Fruit fly (Drosophila melanogaster) whole organism, wandering third instar larva: Measurements from ENCODE around the gene Oatp74D.

Source experiments
- Dfd ChIP-seq: fragments of >200 bp; optimal IDR thresholded peaks from 2 replicates; lab custom pipeline; 2017; ENCODE audit warnings: missing biosample characterization, missing genetic modification characterization
- Dif ChIP-seq: fragments of 200-275, 200-300 bp; sonication (Bioruptor generic); optimal IDR thresholded peaks from 2 replicates; lab custom pipeline; 2018; ENCODE audit warnings: missing biosample characterization, missing genetic modification characterization; ENCODE audit not compliant: partially characterized antibody
- Jra ChIP-seq: sonication (Bioruptor generic); optimal IDR thresholded peaks from 2 replicates; lab custom pipeline; 2016; ENCODE audit warnings: missing biosample characterization, missing genetic modification characterization
- Myc ChIP-seq: fragments of >200 bp; optimal IDR thresholded peaks from 2 replicates; lab custom pipeline; 2017
- Vsx2 ChIP-seq: fragments of 200-300, 225-300 bp; sonication (Bioruptor generic); optimal IDR thresholded peaks from 2 replicates; lab custom pipeline; 2018; ENCODE audit warnings: missing biosample characterization, missing genetic modification characterization; ENCODE audit not compliant: partially characterized antibody
- brk ChIP-seq: fragments of 200-800 bp; sonication (Bioruptor generic); optimal IDR thresholded peaks from 2 replicates; lab custom pipeline; 2016; ENCODE audit warnings: missing biosample characterization, mild to moderate bottlenecking, missing genetic modification characterization
- dl ChIP-seq, 2 experiments: fragments of 175-275, 200-275 bp in 1 of 2; fragments of 200-275 bp in 1 of 2; sonication (Bioruptor generic); optimal IDR thresholded peaks; lab custom pipeline; 2018; ENCODE audit warnings: mild to moderate bottlenecking in 2 of 2, missing biosample characterization in 2 of 2, missing genetic modification characterization in 2 of 2, moderate library complexity in 2 of 2; ENCODE audit not compliant: partially characterized antibody in 2 of 2, insufficient read depth in 1 of 2
- dmrt93B ChIP-seq: fragments of 200-800 bp; sonication (Bioruptor generic); optimal IDR thresholded peaks from 2 replicates; lab custom pipeline; 2018; ENCODE audit warnings: missing biosample characterization, mild to moderate bottlenecking, missing genetic modification characterization
- fru ChIP-seq: fragments of 200-800 bp; sonication (Bioruptor generic); optimal IDR thresholded peaks from 3 replicates; lab custom pipeline; 2016; ENCODE audit warnings: missing biosample characterization, mild to moderate bottlenecking, missing genetic modification characterization
- h ChIP-seq: fragments of 200-800 bp; sonication (Bioruptor generic); optimal IDR thresholded peaks from 3 replicates; lab custom pipeline; 2016; ENCODE audit warnings: missing biosample characterization, mild to moderate bottlenecking, missing genetic modification characterization
- jim ChIP-seq: fragments of 175-275, 200-325 bp; sonication (Bioruptor generic); optimal IDR thresholded peaks from 2 replicates; lab custom pipeline; 2016; ENCODE audit warnings: missing biosample characterization, mild to moderate bottlenecking, missing genetic modification characterization
- lola ChIP-seq: fragments of >200 bp; optimal IDR thresholded peaks from 2 replicates; lab custom pipeline; 2017; ENCODE audit warnings: missing biosample characterization, missing genetic modification characterization
- pan ChIP-seq: fragments of >200 bp; optimal IDR thresholded peaks from 2 replicates; lab custom pipeline; 2017
- psq ChIP-seq: fragments of 200-800 bp; sonication (Bioruptor generic); optimal IDR thresholded peaks from 3 replicates; lab custom pipeline; 2017; ENCODE audit warnings: missing biosample characterization, mild to moderate bottlenecking, missing genetic modification characterization, moderate library complexity

dm6 chr3L:17488622-17489391, 1.9 kb downstream of the Oatp74D start:
- TF ChIP-seq dmrt93B (GFP tag; lab: Kevin White, UChicago) = no peak
- no peak for TF ChIP-seq pan (lab: Kevin White, UChicago)
- no peak for TF ChIP-seq brk (GFP tag; lab: Kevin White, UChicago)
- TF ChIP-seq dl (GFP tag; optimal IDR thresholded peaks at IDR 0.05; lab: Kevin White, UChicago; ENCODE audit: insufficient read depth in 1 of 2, partially characterized antibody in 2 of 2) = no peak
- TF ChIP-seq jim (GFP tag; lab: Kevin White, UChicago) = no peak
- TF ChIP-seq h (GFP tag; lab: Kevin White, UChicago) = no peak
- no peak for TF ChIP-seq fru (GFP tag; lab: Kevin White, UChicago)
- TF ChIP-seq Dif (GFP tag; lab: Kevin White, UChicago) = no peak
- no peak for TF ChIP-seq Jra (GFP tag; lab: Kevin White, UChicago)
- no peak for TF ChIP-seq Vsx2 (GFP tag; lab: Kevin White, UChicago)
- TF ChIP-seq lola (GFP tag; lab: Kevin White, UChicago) = no peak
- TF ChIP-seq Myc (lab: Kevin White, UChicago) = no peak
- no peak for TF ChIP-seq Dfd (GFP tag; lab: Kevin White, UChicago)
- TF ChIP-seq psq = peak; percentile 53
